Worm (Caenorhabditis elegans): ENCODE results near the gene H09F14.1.
A peak's percentile ranks its signal among the peaks of the same experiment; 100 is the strongest.

The H09F14.1 gene

DNA sequence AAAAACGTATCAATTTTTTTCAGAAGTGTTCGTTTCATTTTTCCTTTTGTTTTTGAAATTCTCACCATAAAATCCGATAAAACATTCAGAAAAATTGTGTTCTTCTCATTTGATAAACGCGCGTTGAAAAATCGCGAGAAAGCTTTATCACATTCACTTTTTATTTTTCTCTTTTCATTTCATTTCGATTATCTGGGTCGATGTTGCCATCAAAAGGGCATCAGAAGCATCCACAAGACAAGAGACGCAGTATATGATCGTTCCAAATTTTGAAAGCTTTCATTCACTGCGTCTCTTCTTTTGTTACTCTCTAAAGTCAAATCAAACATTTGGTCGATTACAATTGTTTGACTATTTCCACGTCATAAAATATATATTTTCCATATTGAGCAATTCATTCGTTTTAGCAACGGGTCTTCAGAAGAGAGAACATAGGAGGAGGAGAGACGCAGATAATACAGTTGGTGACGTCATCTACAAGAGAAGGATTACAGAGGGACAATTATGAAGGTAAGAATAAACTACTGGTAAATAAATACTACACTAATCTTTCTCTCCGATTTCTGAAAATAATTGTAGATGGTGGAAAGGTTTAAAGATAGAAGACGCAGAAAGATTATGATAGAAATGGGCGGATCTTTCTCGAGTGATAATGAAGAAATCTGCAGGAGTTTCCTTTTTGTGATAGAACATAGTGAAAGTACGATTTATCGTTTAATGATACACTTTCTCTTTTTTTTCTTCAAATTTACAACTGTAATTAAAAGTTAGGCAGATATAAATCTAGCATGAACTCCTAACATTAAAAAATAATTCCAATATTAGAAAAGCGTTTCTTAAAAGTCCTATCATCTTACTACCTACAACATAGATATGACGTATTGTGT is 13.1 kb downstream of the H09F14.1 start, which contains the start of gene H27A22.1:
Gene H27A22.1, plus strand, starts transcription at position 505 of the 887 bp plus-strand sequence.
- TF ChIP-seq hmg-1.2 (GFP tag; IDR thresholded peaks at IDR 0.05): peak; percentile 56; the same call in 1 of the 2 replicates
- no peak for TF ChIP-seq hlh-26 (GFP tag; conservative IDR thresholded peaks at IDR 0.05)

DNA sequence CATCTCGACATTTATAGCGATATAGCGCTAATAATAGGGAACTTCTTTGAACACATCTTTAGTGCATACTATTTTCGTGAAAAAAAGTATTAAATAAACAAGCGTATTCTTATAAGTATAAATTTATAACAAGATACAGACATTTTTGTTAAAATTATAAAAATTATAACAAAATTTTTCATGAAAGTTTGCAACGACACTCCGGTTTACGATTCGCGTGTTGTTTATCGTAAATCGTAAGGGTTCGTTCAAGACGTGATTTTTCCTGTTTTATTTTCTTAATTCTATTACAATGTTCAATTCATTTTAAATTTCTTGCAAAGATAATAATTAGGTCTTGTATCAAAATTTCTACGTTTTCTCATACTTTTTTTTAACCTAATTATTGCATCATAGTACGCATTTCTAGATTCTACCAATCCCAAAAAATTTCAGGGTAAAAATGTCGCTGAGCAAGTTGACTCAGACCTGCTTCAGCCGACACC is 16.7 kb downstream of the H09F14.1 start, which contains the start of gene scpl-4:
Gene scpl-4, plus strand, starts transcription at position 435 of the 485 bp plus-strand sequence.
- TF ChIP-seq attf-3 (GFP tag; conservative IDR thresholded peaks at IDR 0.05): peak; percentile 75
- TF ChIP-seq ceh-40 (GFP tag; IDR thresholded peaks at IDR 0.05): no peak

DNA sequence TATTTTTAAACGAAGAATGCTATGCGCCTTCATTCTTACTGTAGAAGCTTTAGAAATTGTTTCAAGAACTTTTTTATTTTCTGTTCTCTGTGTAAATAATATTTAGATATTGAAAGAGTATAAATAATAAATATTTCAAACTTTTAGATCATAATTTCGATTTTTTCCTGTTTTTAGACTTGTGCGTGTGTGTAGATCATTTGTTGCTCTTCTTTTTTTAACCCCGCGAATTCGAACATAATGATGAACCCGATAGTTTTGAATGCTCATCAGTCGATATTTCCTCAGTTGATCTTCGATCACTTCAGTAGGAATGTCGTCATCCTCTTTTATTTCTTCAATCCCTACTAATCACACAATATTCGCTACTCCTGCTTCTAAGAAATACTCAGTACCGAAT is 18.2 kb downstream of the H09F14.1 start, which contains the start of gene T21C9.13:
Gene T21C9.13, plus strand, starts transcription at position 33 of the 400 bp plus-strand sequence.
- TF ChIP-seq lsl-1 (GFP tag; optimal IDR thresholded peaks at IDR 0.05) (peak; percentile 45), ZK185.1 (tag; optimal IDR thresholded peaks at IDR 0.05; ENCODE audit: poor library complexity, severe bottlenecking) (no peak), efl-1 (GFP tag; optimal IDR thresholded peaks at IDR 0.05) (peak; percentile 55), xnd-1 (tag; optimal IDR thresholded peaks at IDR 0.05) (peak; percentile 10), madf-6 (GFP tag; IDR thresholded peaks at IDR 0.05) (peak; percentile 60; the same call in 1 of the 2 replicates)

DNA sequence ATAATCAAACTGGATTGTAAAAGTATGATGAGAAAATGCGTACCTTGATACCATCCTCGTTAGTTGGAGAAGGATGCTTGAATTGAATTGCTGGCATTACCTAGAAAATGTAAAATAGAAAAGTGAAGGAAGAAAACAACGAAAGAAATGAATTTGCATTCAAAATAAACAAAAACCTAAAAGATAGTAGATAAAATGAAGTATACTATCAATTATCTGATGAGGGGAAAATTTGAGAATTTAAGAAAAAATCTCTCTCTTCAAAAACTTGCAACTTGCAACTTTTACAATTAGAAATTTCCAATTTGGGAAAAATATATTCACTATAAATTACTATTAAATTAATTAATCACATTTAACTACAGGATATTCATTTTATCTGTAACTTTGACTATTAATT is 20.6 kb downstream of the H09F14.1 start, which contains the start of gene T21C9.11:
Gene T21C9.11, minus strand, starts transcription at position 101 of the 400 bp plus-strand sequence.
- TF ChIP-seq K11D2.4 (GFP tag; IDR thresholded peaks at IDR 0.05) (no peak), ztf-18 (tag; optimal IDR thresholded peaks at IDR 0.05) (no peak), egrh-3 (GFP tag; IDR thresholded peaks at IDR 0.05) (no peak), egl-18 (GFP tag; IDR thresholded peaks at IDR 0.05) (no peak), lin-54 (GFP tag; optimal IDR thresholded peaks at IDR 0.05) (no peak), xnd-1 (tag; optimal IDR thresholded peaks at IDR 0.05) (no peak), ceh-40 (GFP tag; IDR thresholded peaks at IDR 0.05) (no peak), mcd-1 (GFP tag; IDR thresholded peaks at IDR 0.05) (no peak), T07F8.4 (tag; optimal IDR thresholded peaks at IDR 0.05) (no peak), dpl-1 (GFP tag; optimal IDR thresholded peaks at IDR 0.05) (no peak), pbrm-1 (GFP tag; IDR thresholded peaks at IDR 0.05) (no peak), ekl-4 (GFP tag; IDR thresholded peaks at IDR 0.05) (no peak), lir-1 (GFP tag; conservative IDR thresholded peaks at IDR 0.05) (no peak)

DNA sequence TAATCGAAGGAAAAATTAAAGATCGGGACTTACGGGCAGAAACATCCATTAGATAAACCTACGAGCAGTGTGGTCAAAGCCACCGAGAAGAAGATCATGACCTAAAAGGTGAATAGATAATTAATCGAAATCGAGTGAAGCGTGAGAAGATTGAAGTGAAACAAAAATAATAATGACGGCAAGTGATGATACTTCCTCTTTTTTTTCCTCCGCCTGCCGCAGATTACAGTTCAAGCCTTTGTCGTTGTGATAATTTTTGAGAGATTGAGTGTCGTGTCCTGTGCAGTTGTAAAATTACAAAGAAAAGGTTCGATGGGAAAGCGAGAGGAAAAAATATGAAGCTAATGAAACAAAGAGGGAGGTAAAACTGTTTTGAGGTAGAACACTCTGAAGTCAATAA is 22.9 kb downstream of the H09F14.1 start, which contains the start of gene T21C9.9:
Gene T21C9.9, minus strand, starts transcription at position 101 of the 400 bp plus-strand sequence.
- TF ChIP-seq F37B4.10 (GFP tag; IDR thresholded peaks at IDR 0.05): 0 out of 2 replicates have a peak, but pooled peaks have one; percentile 13
- no peak for TF ChIP-seq athp-1 (tag; optimal IDR thresholded peaks at IDR 0.05)

DNA sequence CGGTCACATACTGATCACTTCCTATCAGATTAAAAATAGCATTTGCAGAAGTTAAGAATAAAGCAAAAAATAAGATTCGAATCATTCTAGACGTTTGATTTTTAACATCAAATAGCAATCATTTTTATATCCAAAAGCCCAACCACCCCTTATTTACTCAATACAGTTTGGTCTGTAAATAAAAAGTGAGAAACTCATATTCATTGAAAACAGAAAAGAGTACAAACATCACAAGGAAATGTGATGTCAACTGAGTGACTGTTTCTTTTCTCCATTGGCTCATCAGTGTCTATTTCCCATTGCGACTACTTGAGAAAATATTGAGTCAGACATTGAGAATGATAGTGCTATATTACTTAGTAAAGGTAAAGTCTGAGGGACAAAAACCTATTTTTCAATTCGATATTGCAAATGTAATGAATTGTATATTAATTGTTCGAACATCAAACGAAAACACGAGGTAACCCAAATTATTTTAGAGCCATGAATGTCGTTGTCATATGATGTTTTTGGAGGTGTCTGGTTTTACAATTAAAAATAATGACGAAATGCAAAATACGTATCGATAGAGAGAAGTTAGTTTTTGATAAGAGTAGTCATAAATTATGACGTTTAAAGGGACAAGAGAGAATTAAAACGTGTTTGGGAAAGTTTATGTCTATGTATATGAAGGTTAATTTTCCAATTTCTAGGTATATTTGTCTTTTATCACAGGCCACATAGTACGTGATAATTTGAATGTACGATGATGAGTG is 25.4 kb downstream of the H09F14.1 start, which contains the start of gene ttr-23:
Gene ttr-23, minus strand, starts transcription at position 87 of the 755 bp plus-strand sequence.
- TF ChIP-seq nfya-1 (tag; optimal IDR thresholded peaks at IDR 0.05; ENCODE audit: borderline replicate concordance, insufficient read depth) (no peak), nhr-80 (tag; optimal IDR thresholded peaks at IDR 0.05) (peak; percentile 50), unc-62 (GFP tag; optimal IDR thresholded peaks at IDR 0.05) (peak; percentile 91)
